Worm (Caenorhabditis elegans) whole organism, late embryonic: ENCODE measurements around the gene ZK105.11.

Source experiments
- C38D4.7 ChIP-seq: fragments of 200-800 bp; sonication (Bioruptor generic); optimal IDR thresholded peaks from 2 replicates; lab custom pipeline; 2018; ENCODE audit warnings: mild to moderate bottlenecking, missing genetic modification characterization, moderate library complexity, missing compliant biosample characterization
- F13H6.1 ChIP-seq: sonication (generic microtip); optimal IDR thresholded peaks from 2 replicates; lab custom pipeline; 2016; ENCODE audit warnings: missing genetic modification characterization, missing compliant biosample characterization
- K02D7.2 ChIP-seq: sonication (generic microtip); optimal IDR thresholded peaks from 2 replicates; lab custom pipeline; 2017; ENCODE audit warnings: mild to moderate bottlenecking, missing genetic modification characterization, missing compliant biosample characterization
- ahr-1 ChIP-seq: sonication (generic microtip); optimal IDR thresholded peaks from 2 replicates; lab custom pipeline; 2016; ENCODE audit warnings: missing genetic modification characterization, missing compliant biosample characterization
- ama-1 ChIP-seq: fragments of 150-350 bp; optimal IDR thresholded peaks from 2 replicates; lab custom pipeline; 2014
- ceh-14 ChIP-seq: sonication (generic microtip); optimal IDR thresholded peaks from 2 replicates; lab custom pipeline; 2016; ENCODE audit warnings: missing genotype, missing genetic modification characterization, missing compliant biosample characterization
- ceh-18 ChIP-seq: sonication (generic microtip); optimal IDR thresholded peaks from 2 replicates; lab custom pipeline; 2016; ENCODE audit warnings: missing genetic modification characterization, missing compliant biosample characterization
- ceh-19 ChIP-seq: fragments of 200-800 bp; sonication (Bioruptor generic); optimal IDR thresholded peaks from 2 replicates; lab custom pipeline; 2018; ENCODE audit warnings: mild to moderate bottlenecking, missing genetic modification characterization, missing compliant biosample characterization
- ceh-22 ChIP-seq: sonication (generic microtip); optimal IDR thresholded peaks from 2 replicates; lab custom pipeline; 2017; ENCODE audit warnings: missing biosample characterization, missing genetic modification characterization
- ceh-30 ChIP-seq: fragments of 150-350 bp; optimal IDR thresholded peaks from 2 replicates; lab custom pipeline; 2014; ENCODE audit warnings: missing biosample characterization, missing genetic modification characterization
- ceh-31 ChIP-seq: sonication (generic microtip); optimal IDR thresholded peaks from 2 replicates; lab custom pipeline; 2016; ENCODE audit warnings: missing genetic modification characterization, missing compliant biosample characterization
- ceh-34 ChIP-seq: sonication (generic microtip); optimal IDR thresholded peaks from 2 replicates; lab custom pipeline; 2016; ENCODE audit warnings: mild to moderate bottlenecking, missing genetic modification characterization, missing compliant biosample characterization
- ceh-48 ChIP-seq: sonication (generic microtip); optimal IDR thresholded peaks from 2 replicates; lab custom pipeline; 2016; ENCODE audit warnings: missing genetic modification characterization, inconsistent platforms, missing compliant biosample characterization
- ceh-9 ChIP-seq: sonication (generic microtip); optimal IDR thresholded peaks from 2 replicates; lab custom pipeline; 2016; ENCODE audit warnings: mild to moderate bottlenecking, missing genetic modification characterization, inconsistent platforms, missing compliant biosample characterization
- dmd-4 ChIP-seq: sonication (generic microtip); optimal IDR thresholded peaks from 2 replicates; lab custom pipeline; 2016; ENCODE audit warnings: borderline replicate concordance, missing genetic modification characterization, missing compliant biosample characterization
- dve-1 ChIP-seq: sonication (generic microtip); optimal IDR thresholded peaks from 2 replicates; lab custom pipeline; 2017; ENCODE audit warnings: antibody characterized with exemption, mild to moderate bottlenecking, missing genetic modification characterization, missing compliant biosample characterization
- elt-4 ChIP-seq: sonication (generic microtip); optimal IDR thresholded peaks from 2 replicates; lab custom pipeline; 2016; ENCODE audit warnings: missing genetic modification characterization, missing compliant biosample characterization
- ets-4 ChIP-seq: sonication (generic microtip); optimal IDR thresholded peaks from 2 replicates; lab custom pipeline; 2016; ENCODE audit warnings: missing genetic modification characterization, missing compliant biosample characterization
- fax-1 ChIP-seq: sonication (generic microtip); optimal IDR thresholded peaks from 2 replicates; lab custom pipeline; 2016; ENCODE audit warnings: missing genotype, missing genetic modification characterization, missing compliant biosample characterization
- gmeb-2 ChIP-seq: sonication (generic microtip); optimal IDR thresholded peaks from 2 replicates; lab custom pipeline; 2016; ENCODE audit warnings: missing genetic modification characterization, inconsistent platforms, missing compliant biosample characterization
- hlh-13 ChIP-seq: fragments of 200-800 bp; sonication (Bioruptor generic); optimal IDR thresholded peaks from 2 replicates; lab custom pipeline; 2018; ENCODE audit warnings: mild to moderate bottlenecking, missing genetic modification characterization, missing compliant biosample characterization
- lim-6 ChIP-seq: sonication (generic microtip); optimal IDR thresholded peaks from 2 replicates; lab custom pipeline; 2016; ENCODE audit warnings: missing genetic modification characterization, missing compliant biosample characterization
- madf-2 ChIP-seq: sonication (generic microtip); optimal IDR thresholded peaks from 2 replicates; lab custom pipeline; 2017; ENCODE audit warnings: missing genetic modification characterization, missing compliant biosample characterization
- mec-3 ChIP-seq: sonication (generic microtip); optimal IDR thresholded peaks from 2 replicates; lab custom pipeline; 2016; ENCODE audit warnings: borderline replicate concordance, missing genetic modification characterization, missing compliant biosample characterization
- nfya-1 ChIP-seq: sonication (generic microtip); optimal IDR thresholded peaks from 2 replicates; lab custom pipeline; 2017; ENCODE audit warnings: missing genetic modification characterization, mild to moderate bottlenecking, missing compliant biosample characterization, antibody characterized with exemption, moderate library complexity
- odd-2 ChIP-seq: sonication (generic microtip); optimal IDR thresholded peaks from 2 replicates; lab custom pipeline; 2017; ENCODE audit warnings: antibody characterized with exemption, mild to moderate bottlenecking, missing genetic modification characterization, missing compliant biosample characterization
- pag-3 ChIP-seq: sonication (generic microtip); optimal IDR thresholded peaks from 2 replicates; lab custom pipeline; 2016; ENCODE audit warnings: missing compliant biosample characterization, missing genetic modification characterization, borderline replicate concordance
- pax-1 ChIP-seq: fragments of 150-350 bp; optimal IDR thresholded peaks from 2 replicates; lab custom pipeline; 2014; ENCODE audit warnings: missing biosample characterization, missing genetic modification characterization
- pha-4 ChIP-seq: fragments of 150-350 bp; optimal IDR thresholded peaks from 2 replicates; lab custom pipeline; 2018; ENCODE audit warnings: missing biosample characterization, missing genetic modification reagents, missing genetic modification characterization
- rnt-1 ChIP-seq: sonication (generic microtip); optimal IDR thresholded peaks from 2 replicates; lab custom pipeline; 2016; ENCODE audit warnings: missing genetic modification characterization, missing compliant biosample characterization
- sdc-2 ChIP-seq: sonication (generic microtip); optimal IDR thresholded peaks from 2 replicates; lab custom pipeline; 2016; ENCODE audit warnings: missing genotype, missing genetic modification characterization, missing compliant biosample characterization
- sox-2 ChIP-seq: fragments of 200-800 bp; sonication (Bioruptor generic); IDR thresholded peaks from 2 replicates; pipeline ENCODE4 v1.3.6; 2022; ENCODE audit warnings: missing genetic modification reagents, missing genetic modification characterization, missing compliant biosample characterization
- syd-9 ChIP-seq: sonication (generic microtip); optimal IDR thresholded peaks from 2 replicates; lab custom pipeline; 2016; ENCODE audit warnings: mild to moderate bottlenecking, missing genetic modification characterization, moderate library complexity, missing compliant biosample characterization
- tbx-2 ChIP-seq: sonication (generic microtip); optimal IDR thresholded peaks from 2 replicates; lab custom pipeline; 2016; ENCODE audit warnings: missing genetic modification characterization, missing compliant biosample characterization
- ttx-3 ChIP-seq: sonication (generic microtip); optimal IDR thresholded peaks from 2 replicates; lab custom pipeline; 2016; ENCODE audit warnings: missing genetic modification reagents, missing genetic modification characterization, missing compliant biosample characterization
- unc-3 ChIP-seq, 2 experiments: fragments of 200-800 bp in 1 of 2; sonication (Bioruptor generic) in 1 of 2; sonication (generic microtip) in 1 of 2; conservative IDR thresholded peaks in 1 of 2; optimal IDR thresholded peaks in 1 of 2; 2 replicates each; pipeline versions ENCODE4 v1.3.6 to Lab custom; 2016 to 2022; ENCODE audit warnings: missing compliant biosample characterization in 2 of 2, missing genetic modification characterization in 2 of 2, missing genetic modification reagents in 1 of 2
- unc-55 ChIP-seq: sonication (generic microtip); optimal IDR thresholded peaks from 2 replicates; lab custom pipeline; 2017; ENCODE audit warnings: missing biosample characterization, missing genetic modification reagents, missing genetic modification characterization
- ztf-16 ChIP-seq: sonication (generic microtip); optimal IDR thresholded peaks from 2 replicates; lab custom pipeline; 2017; ENCODE audit warnings: missing genetic modification characterization, missing compliant biosample characterization

The ZK105.11 gene

DNA sequence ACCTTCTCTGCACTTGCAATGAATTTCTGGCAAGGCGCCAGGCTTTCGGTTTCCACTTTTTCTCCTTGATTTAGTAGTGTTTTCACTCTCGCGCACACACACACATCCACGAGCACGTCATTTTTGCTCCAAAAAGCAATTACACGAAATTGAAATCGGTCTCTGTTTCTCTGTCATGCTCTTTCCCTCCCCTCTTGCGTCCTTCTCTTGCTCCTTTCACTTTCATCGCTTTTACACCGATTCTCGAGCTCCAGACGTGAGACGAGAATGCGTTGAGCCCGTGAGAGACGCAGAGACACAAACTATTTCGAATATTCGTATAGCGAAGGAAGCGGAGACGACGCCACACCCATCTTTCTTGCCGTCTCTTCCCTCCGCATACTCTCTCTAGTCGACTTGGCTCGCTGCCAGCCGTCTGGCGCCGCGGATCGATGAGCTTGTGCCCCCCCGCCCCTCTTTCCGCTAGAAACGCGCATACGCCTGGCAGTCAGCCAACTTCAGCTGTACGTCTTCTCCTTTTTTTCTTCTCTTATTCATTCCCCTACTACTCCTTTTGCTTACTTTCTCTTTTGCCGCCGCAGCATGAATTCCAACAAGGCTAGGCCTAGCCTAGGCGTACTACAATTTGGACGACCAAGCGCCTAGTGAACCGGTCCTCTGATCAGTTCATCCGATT, 19.7 kb upstream of the ZK105.11 start (continued):
- TF ChIP-seq mec-3 (tag; lab: Kevin White, UChicago) = no peak
- TF ChIP-seq ceh-9 (tag; lab: Kevin White, UChicago) = no peak
- peak; percentile 87 for TF ChIP-seq lim-6 (tag; lab: Kevin White, UChicago)
- no peak for TF ChIP-seq odd-2
- peak; percentile 53 for TF ChIP-seq rnt-1 (tag; lab: Kevin White, UChicago)
- peak; percentile 20 for TF ChIP-seq unc-55 (GFP tag; lab: Kevin White, UChicago)
- peak; percentile 97 for TF ChIP-seq ceh-18
- TF ChIP-seq K02D7.2 (tag; lab: Kevin White, UChicago) = no peak
- TF ChIP-seq ztf-16 = no peak
- peak; percentile 47 for TF ChIP-seq ceh-19 (GFP tag; lab: Kevin White, UChicago)
- no peak for TF ChIP-seq pha-4 (tag; lab: Kevin White, UChicago)
- no peak for TF ChIP-seq ets-4
- TF ChIP-seq dmd-4 (tag; lab: Kevin White, UChicago) = peak; percentile 17
- TF ChIP-seq gmeb-2 = no peak
- no peak for TF ChIP-seq fax-1 (tag; lab: Kevin White, UChicago)
- TF ChIP-seq elt-4 (tag; lab: Kevin White, UChicago) = no peak
- peak; percentile 92 for TF ChIP-seq ceh-14
- no peak for TF ChIP-seq pag-3 (tag; lab: Kevin White, UChicago)
- TF ChIP-seq syd-9 (tag; lab: Kevin White, UChicago) = peak; percentile 58
- TF ChIP-seq ceh-34 (tag; lab: Kevin White, UChicago) = peak; percentile 84
- no peak for TF ChIP-seq pax-1 (tag; lab: Kevin White, UChicago)
- peak; percentile 32 for TF ChIP-seq dve-1 (tag; lab: Kevin White, UChicago)
- TF ChIP-seq unc-3 (GFP tag; conservative IDR thresholded peaks at IDR 0.05; lab: Robert Waterston, UW) = no peak
- peak; percentile 51 for TF ChIP-seq unc-3 (tag; optimal IDR thresholded peaks at IDR 0.05; lab: Kevin White, UChicago)
- no peak for TF ChIP-seq C38D4.7 (GFP tag; lab: Kevin White, UChicago)
- no peak for TF ChIP-seq sox-2 (GFP tag; lab: Robert Waterston, UW)
- peak; percentile 63 for TF ChIP-seq ceh-48 (tag; lab: Kevin White, UChicago)
- TF ChIP-seq sdc-2 (tag; lab: Kevin White, UChicago) = no peak
- no peak for TF ChIP-seq ceh-22
- TF ChIP-seq hlh-13 = peak; percentile 29
- no peak for TF ChIP-seq ceh-30 (tag; lab: Kevin White, UChicago)
- TF ChIP-seq ama-1 (lab: Kevin White, UChicago) = no peak
- peak; percentile 57 for TF ChIP-seq tbx-2 (tag; lab: Kevin White, UChicago)
- TF ChIP-seq, all 69 proteins: peak for 21

- TF ChIP-seq ttx-3 (no peak), ceh-31 (tag; lab: Kevin White, UChicago) (no peak), ceh-9 (tag; lab: Kevin White, UChicago) (no peak), unc-3 (GFP tag; conservative IDR thresholded peaks at IDR 0.05; lab: Robert Waterston, UW) (no peak), unc-3 (tag; optimal IDR thresholded peaks at IDR 0.05; lab: Kevin White, UChicago) (no peak), madf-2 (tag; lab: Kevin White, UChicago) (no peak), ahr-1 (tag; lab: Kevin White, UChicago) (no peak), sdc-2 (tag; lab: Kevin White, UChicago) (no peak), F13H6.1 (tag; lab: Kevin White, UChicago) (no peak), lim-6 (tag; lab: Kevin White, UChicago) (no peak), ama-1 (lab: Kevin White, UChicago) (no peak), ceh-48 (tag; lab: Kevin White, UChicago) (no peak), nfya-1 (tag; lab: Kevin White, UChicago) (no peak)
Observed at ce11 chrV:7726927-7727326, 18.5 kb upstream of the ZK105.11 start.
